Worm (Caenorhabditis elegans) whole organism, L4 larva: Measurements from ENCODE around the gene Y53G8AR.6.

Source experiments
- ceh-62 ChIP-seq: sonication (generic microtip); optimal IDR thresholded peaks from 2 replicates; lab custom pipeline; 2017; ENCODE audit warnings: missing biosample characterization, missing genetic modification characterization
- egl-27 ChIP-seq: sonication (generic microtip); optimal IDR thresholded peaks from 3 replicates; lab custom pipeline; 2017; ENCODE audit warnings: missing biosample characterization, missing genetic modification reagents, missing genetic modification characterization
- fkh-10 ChIP-seq: fragments of 150-350 bp; optimal IDR thresholded peaks from 2 replicates; lab custom pipeline; 2014; ENCODE audit warnings: missing biosample characterization, missing genetic modification reagents, missing genetic modification characterization
- snpc-1.2 ChIP-seq: fragments of 200-800 bp; sonication (Bioruptor generic); IDR thresholded peaks from 2 replicates; pipeline ENCODE4 v1.3.6; 2022; ENCODE audit warnings: missing genetic modification reagents, missing genetic modification characterization, missing compliant biosample characterization
- ztf-11 ChIP-seq: fragments of 150-350 bp; optimal IDR thresholded peaks from 2 replicates; lab custom pipeline; 2014; ENCODE audit warnings: missing biosample characterization, missing genetic modification characterization

DNA sequence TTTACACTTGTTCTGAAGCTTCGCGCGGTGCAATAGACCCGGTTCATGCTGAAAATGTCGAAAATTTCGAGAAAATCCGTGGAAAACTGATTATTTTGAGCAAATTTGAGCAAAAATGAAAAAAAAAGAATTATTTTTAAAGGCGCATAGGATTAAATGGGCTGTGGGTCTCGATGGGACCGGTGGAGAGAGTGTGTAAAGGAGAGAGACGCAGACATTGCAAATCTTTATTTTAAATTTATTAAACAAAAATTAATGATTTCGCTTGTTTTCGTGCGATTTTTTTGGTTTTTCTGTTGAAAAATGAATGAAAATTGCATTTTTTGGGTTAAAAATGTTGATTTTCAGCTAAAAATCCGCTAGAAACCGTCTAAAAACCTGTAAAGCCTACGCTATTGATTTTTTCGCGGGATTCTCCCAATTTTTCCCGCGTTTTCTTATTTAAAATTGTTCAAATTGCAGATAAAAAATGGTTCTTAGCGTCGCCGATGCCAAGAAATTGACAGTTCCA is at the start of gene Y53G8AR.6, which contains the start of gene Y53G8AR.8:
- no peak for TF ChIP-seq fkh-10
- no peak for TF ChIP-seq ztf-11 (tag; lab: Kevin White, UChicago)
- no peak for TF ChIP-seq snpc-1.2
- no peak for TF ChIP-seq egl-27
- no peak for TF ChIP-seq ceh-62 (tag; lab: Kevin White, UChicago)
